Worm (Caenorhabditis elegans): Measurements from ENCODE around the gene C49C8.6.

C49C8.6 gene

ce11 chrIV:8658122-8658521 lies at the start of gene C49C8.6:
C49C8.6 (minus strand) TSS chrIV:8658222.
- TF ChIP-seq unc-62 (GFP tag; optimal IDR thresholded peaks at IDR 0.05) = no peak

ce11 chrIV:8705504-8705903 lies 47.5 kb upstream of the C49C8.6 start, which contains the start of gene H23L24.4:
H23L24.4 (minus strand) TSS chrIV:8705604.
- no peak for TF ChIP-seq unc-62 (GFP tag; optimal IDR thresholded peaks at IDR 0.05)

- no peak for TF ChIP-seq unc-62 (GFP tag; optimal IDR thresholded peaks at IDR 0.05)
Measured at ce11 chrIV:8697436-8697835, 39.4 kb upstream of the C49C8.6 start, which contains the start of gene ttll-11. ttll-11 (plus strand) TSS chrIV:8697736.

- TF ChIP-seq unc-62 (GFP tag; optimal IDR thresholded peaks at IDR 0.05) = no peak
Measured at ce11 chrIV:8691486-8691885, 33.5 kb upstream of the C49C8.6 start, which contains the start of the genes hst-1 and ints-6. hst-1 (minus strand) TSS chrIV:8691513. ints-6 (plus strand) TSS chrIV:8691745.

- no peak for TF ChIP-seq unc-62 (GFP tag; optimal IDR thresholded peaks at IDR 0.05)
Measured at ce11 chrIV:8687605-8688191, 29.7 kb upstream of the C49C8.6 start, which contains the start of gene snrp-3. snrp-3 (minus strand) TSS chrIV:8687810.

- no peak for TF ChIP-seq unc-62 (GFP tag; optimal IDR thresholded peaks at IDR 0.05)
Measured at ce11 chrIV:8686966-8687365, 28.9 kb upstream of the C49C8.6 start.

- TF ChIP-seq unc-62 (GFP tag; optimal IDR thresholded peaks at IDR 0.05) = no peak
Measured at ce11 chrIV:8686510-8686909, 28.5 kb upstream of the C49C8.6 start, which contains the start of gene pole-2. pole-2 (minus strand) TSS chrIV:8686610.

- no peak for TF ChIP-seq unc-62 (GFP tag; optimal IDR thresholded peaks at IDR 0.05)
Measured at ce11 chrIV:8679225-8679624, 21.2 kb upstream of the C49C8.6 start, which contains the start of gene nlp-60. nlp-60 (minus strand) TSS chrIV:8679325.

ce11 chrIV:8677303-8677702 lies 19.3 kb upstream of the C49C8.6 start, which contains the start of gene F08B4.8:
F08B4.8 (plus strand) TSS chrIV:8677603.
- no peak for TF ChIP-seq unc-62 (GFP tag; optimal IDR thresholded peaks at IDR 0.05)

- TF ChIP-seq unc-62 (GFP tag; optimal IDR thresholded peaks at IDR 0.05) = no peak
Measured at ce11 chrIV:8673733-8674375, 15.8 kb upstream of the C49C8.6 start.

- TF ChIP-seq unc-62 (GFP tag; optimal IDR thresholded peaks at IDR 0.05) = no peak
Measured at ce11 chrIV:8668635-8669034, 10.6 kb upstream of the C49C8.6 start, which contains the start of gene cdh-5. cdh-5 (plus strand) TSS chrIV:8668935.

- TF ChIP-seq unc-62 (GFP tag; optimal IDR thresholded peaks at IDR 0.05) = no peak
Measured at ce11 chrIV:8665778-8666177, 7.8 kb upstream of the C49C8.6 start.

- no peak for TF ChIP-seq unc-62 (GFP tag; optimal IDR thresholded peaks at IDR 0.05)
Measured at ce11 chrIV:8654115-8654628, 3.9 kb downstream of the C49C8.6 start, which contains the start of gene C49C8.1. C49C8.1 (plus strand) TSS chrIV:8654578.

ce11 chrIV:8653592-8653991 lies 4.4 kb downstream of the C49C8.6 start, which contains the start of gene C49C8.5:
C49C8.5 (minus strand) TSS chrIV:8653664.
- TF ChIP-seq unc-62 (GFP tag; optimal IDR thresholded peaks at IDR 0.05) = no peak

ce11 chrIV:8651835-8652234 lies 6.2 kb downstream of the C49C8.6 start, which contains the start of gene C49C8.8:
C49C8.8 (plus strand) TSS chrIV:8652135.
- TF ChIP-seq unc-62 (GFP tag; optimal IDR thresholded peaks at IDR 0.05) = no peak

ce11 chrIV:8650696-8651095 lies 7.3 kb downstream of the C49C8.6 start, which contains the start of gene C49C8.2:
C49C8.2 (plus strand) TSS chrIV:8651088.
- no peak for TF ChIP-seq unc-62 (GFP tag; optimal IDR thresholded peaks at IDR 0.05)

All from whole organism, dauer.